Fruit fly (Drosophila melanogaster) whole organism, prepupa: ENCODE results near the gene Alg13.

Experiments used
- CG11762 ChIP-seq: fragments of 200-800 bp; sonication (Bioruptor generic); optimal IDR thresholded peaks from 3 replicates; lab custom pipeline; 2016; ENCODE audit warnings: missing biosample characterization, missing genetic modification characterization; ENCODE audit not compliant: insufficient read depth
- CG3919 ChIP-seq: fragments of 200-800 bp; sonication (Bioruptor generic); optimal IDR thresholded peaks from 3 replicates; lab custom pipeline; 2016; ENCODE audit warnings: missing biosample characterization, missing genetic modification characterization
- Lpt ChIP-seq: fragments of 200-800 bp; sonication (Bioruptor generic); optimal IDR thresholded peaks from 3 replicates; lab custom pipeline; 2016; ENCODE audit warnings: missing biosample characterization, missing genetic modification characterization
- Sox102F ChIP-seq: fragments of 200-800 bp; sonication (Bioruptor generic); optimal IDR thresholded peaks from 2 replicates; lab custom pipeline; 2016; ENCODE audit warnings: missing biosample characterization, mild to moderate bottlenecking, missing genetic modification characterization
- acj6 ChIP-seq: fragments of 200-800 bp; sonication (Bioruptor generic); optimal IDR thresholded peaks from 3 replicates; lab custom pipeline; 2016; ENCODE audit warnings: missing biosample characterization, missing genetic modification characterization
- eg ChIP-seq: fragments of 200-800 bp; sonication (Bioruptor generic); IDR thresholded peaks from 3 replicates; pipeline ENCODE4 v1.3.6; 2022; ENCODE audit warnings: missing biosample characterization, missing genetic modification characterization
- fd59A ChIP-seq: fragments of 200-800 bp; sonication (Bioruptor generic); optimal IDR thresholded peaks from 2 replicates; lab custom pipeline; 2017; ENCODE audit warnings: missing biosample characterization, mild to moderate bottlenecking, missing genetic modification characterization, missing genetic modification reagents

- TF ChIP-seq CG11762 (GFP tag; lab: Kevin White, UChicago) (no peak), Sox102F (GFP tag; lab: Kevin White, UChicago) (no peak), CG3919 (GFP tag; lab: Kevin White, UChicago) (no peak), acj6 (GFP tag; lab: Kevin White, UChicago) (no peak), Lpt (no peak), eg (no peak), fd59A (GFP tag; lab: Kevin White, UChicago) (no peak)
Measured at dm6 chr3R:29146710-29147109, 8.3 kb upstream of the Alg13 start, which contains the start of gene CG14511.
